Fruit fly (Drosophila melanogaster) whole organism, pupa: Measurements from ENCODE around the gene QIL1.

Source experiments
- CG10348 ChIP-seq: fragments of 200-800 bp; sonication (Bioruptor generic); IDR thresholded peaks from 2 replicates; pipeline ENCODE4 v1.3.6; 2022; ENCODE audit warnings: missing biosample characterization, missing genetic modification characterization
- CG12605 ChIP-seq: fragments of 200-800 bp; sonication (Bioruptor generic); IDR thresholded peaks from 2 replicates; pipeline ENCODE4 v1.3.6; 2022; ENCODE audit warnings: missing biosample characterization, missing genetic modification characterization
- CG13204 ChIP-seq: fragments of 200-800 bp; sonication (Bioruptor generic); optimal IDR thresholded peaks from 2 replicates; lab custom pipeline; 2018; ENCODE audit warnings: missing biosample characterization, mild to moderate bottlenecking, missing genetic modification characterization, moderate library complexity
- CG14655 ChIP-seq: fragments of 200-800 bp; sonication (Bioruptor generic); optimal IDR thresholded peaks from 3 replicates; lab custom pipeline; 2017; ENCODE audit warnings: mild to moderate bottlenecking, missing biosample characterization, missing genetic modification reagents, missing genetic modification characterization
- CG15710 ChIP-seq: fragments of 200-800 bp; sonication (Bioruptor generic); optimal IDR thresholded peaks from 2 replicates; lab custom pipeline; 2018; ENCODE audit warnings: missing biosample characterization, mild to moderate bottlenecking, missing genetic modification characterization, moderate library complexity
- CG17806 ChIP-seq: fragments of 200-800 bp; sonication (Bioruptor generic); optimal IDR thresholded peaks from 2 replicates; lab custom pipeline; 2018; ENCODE audit warnings: missing biosample characterization, mild to moderate bottlenecking, missing genetic modification characterization, moderate library complexity
- CG32121 ChIP-seq: fragments of 200-800 bp; sonication (Bioruptor generic); IDR thresholded peaks from 2 replicates; pipeline ENCODE4 v1.3.6; 2022; ENCODE audit warnings: missing biosample characterization, missing genetic modification characterization
- CG34367 ChIP-seq: fragments of 200-800 bp; sonication (Bioruptor generic); optimal IDR thresholded peaks from 2 replicates; lab custom pipeline; 2018; ENCODE audit warnings: missing biosample characterization, mild to moderate bottlenecking, missing genetic modification characterization
- CG4496 ChIP-seq: fragments of 200-800 bp; sonication (Bioruptor generic); IDR thresholded peaks from 3 replicates; pipeline ENCODE4 v1.3.6; 2022; ENCODE audit warnings: missing biosample characterization, missing genetic modification characterization
- CG8159 ChIP-seq: fragments of 200-800 bp; sonication (Bioruptor generic); optimal IDR thresholded peaks from 3 replicates; lab custom pipeline; 2018; ENCODE audit warnings: missing biosample characterization, mild to moderate bottlenecking, missing genetic modification characterization, moderate library complexity
- CG8301 ChIP-seq: fragments of 200-800 bp; sonication (Bioruptor generic); optimal IDR thresholded peaks from 2 replicates; lab custom pipeline; 2018; ENCODE audit warnings: missing biosample characterization, mild to moderate bottlenecking, missing genetic modification characterization
- CG9948 ChIP-seq: fragments of 200-800 bp; sonication (Bioruptor generic); optimal IDR thresholded peaks from 2 replicates; lab custom pipeline; 2018; ENCODE audit warnings: missing biosample characterization, mild to moderate bottlenecking, missing genetic modification characterization, moderate library complexity
- D1 ChIP-seq: fragments of 200-800 bp; sonication (Bioruptor generic); optimal IDR thresholded peaks from 2 replicates; lab custom pipeline; 2018; ENCODE audit warnings: missing biosample characterization, mild to moderate bottlenecking, missing genetic modification characterization, moderate library complexity
- EcR ChIP-seq: fragments of 200-800 bp; sonication (Bioruptor generic); optimal IDR thresholded peaks from 3 replicates; lab custom pipeline; 2019; ENCODE audit warnings: missing biosample characterization, missing genetic modification characterization, mild to moderate bottlenecking, moderate library complexity, missing genetic modification reagents
- Ets98B ChIP-seq: fragments of 200-800 bp; sonication (Bioruptor generic); IDR thresholded peaks from 2 replicates; pipeline ENCODE4 v1.3.6; 2022; ENCODE audit warnings: missing biosample characterization, missing genetic modification characterization
- Pif1A ChIP-seq: fragments of 200-800 bp; sonication (Bioruptor generic); optimal IDR thresholded peaks from 3 replicates; lab custom pipeline; 2016; ENCODE audit warnings: missing biosample characterization, missing genetic modification characterization
- Pif1B ChIP-seq: fragments of 200-800 bp; sonication (Bioruptor generic); optimal IDR thresholded peaks from 3 replicates; lab custom pipeline; 2016; ENCODE audit warnings: missing biosample characterization, missing genetic modification characterization
- Snoo ChIP-seq: fragments of 200-800 bp; sonication (Bioruptor generic); optimal IDR thresholded peaks from 3 replicates; lab custom pipeline; 2017; ENCODE audit warnings: missing biosample characterization, mild to moderate bottlenecking, missing genetic modification characterization, inconsistent platforms
- fd96Ca ChIP-seq: fragments of 200-800 bp; sonication (Bioruptor generic); IDR thresholded peaks from 3 replicates; pipeline ENCODE4 v1.3.6; 2022; ENCODE audit warnings: missing biosample characterization, missing genetic modification characterization
- gl ChIP-seq: fragments of 200-800 bp; sonication (Bioruptor generic); optimal IDR thresholded peaks from 2 replicates; lab custom pipeline; 2018; ENCODE audit warnings: missing biosample characterization, mild to moderate bottlenecking, missing genetic modification characterization
- rn ChIP-seq: fragments of 200-800 bp; sonication (Bioruptor generic); IDR thresholded peaks from 2 replicates; pipeline ENCODE4 v1.3.6; 2022; ENCODE audit warnings: missing biosample characterization, missing genetic modification characterization

QIL1 gene

dm6 chr3L:17465804-17466203 lies at the start of gene QIL1:
Gene QIL1, plus strand, starts transcription at chr3L:17465945.
- TF ChIP-seq CG32121, result no peak
- no peak for TF ChIP-seq gl
- TF ChIP-seq fd96Ca (GFP tag; lab: Robert Waterston, UW), result no peak
- TF ChIP-seq CG13204 (GFP tag; lab: Kevin White, UChicago), result no peak
- TF ChIP-seq rn (GFP tag; lab: Robert Waterston, UW), result no peak
- peak; percentile 93 for TF ChIP-seq D1 (tag; lab: Kevin White, UChicago)

DNA sequence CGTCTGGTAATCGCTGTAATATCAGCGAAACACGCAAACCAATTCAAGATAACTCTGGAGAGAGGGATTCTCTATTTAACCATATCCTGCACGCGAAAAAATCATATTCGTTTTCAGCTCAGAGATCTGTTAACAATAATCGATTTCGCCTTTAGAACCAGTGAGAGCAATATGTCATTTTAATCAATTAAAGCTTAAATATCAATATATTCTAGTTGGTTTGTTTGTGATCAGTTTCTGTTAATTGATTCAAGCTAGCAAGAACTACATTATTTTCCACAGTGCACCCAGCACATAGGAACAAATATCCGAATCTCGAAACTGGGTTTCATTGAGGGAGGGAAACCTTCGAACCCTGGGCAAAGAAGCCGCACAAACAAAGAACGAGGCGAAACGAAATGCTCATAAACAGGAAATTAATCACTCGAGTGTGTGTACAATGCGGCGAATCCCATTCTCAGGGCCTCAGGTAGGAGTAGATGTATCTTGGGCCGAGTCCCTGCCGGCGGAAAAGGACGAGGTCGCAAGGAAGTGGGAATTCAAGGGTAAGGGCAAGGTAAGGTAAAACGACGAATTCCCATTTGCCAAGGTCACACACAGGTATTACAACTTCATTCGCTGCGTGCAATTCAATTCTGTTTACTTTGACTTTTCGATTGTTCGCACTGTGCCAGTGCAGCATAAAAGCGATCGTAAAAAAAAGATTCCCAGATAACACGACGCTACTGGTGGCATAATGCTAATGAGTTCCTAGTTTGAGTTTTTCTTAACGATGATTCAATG lies 49.6 kb upstream of the QIL1 start:
- peak; percentile 78 for TF ChIP-seq Pif1B
- TF ChIP-seq Ets98B (GFP tag; lab: Robert Waterston, UW), result no peak
- peak; percentile 93 for TF ChIP-seq CG8159 (tag; lab: Kevin White, UChicago)
- TF ChIP-seq fd96Ca (GFP tag; lab: Robert Waterston, UW), result no peak
- TF ChIP-seq CG13204 (GFP tag; lab: Kevin White, UChicago), result peak; percentile 43
- TF ChIP-seq CG12605 (GFP tag; lab: Robert Waterston, UW), result no peak
- TF ChIP-seq gl, result peak; percentile 76
- peak; percentile 57 for TF ChIP-seq CG14655 (GFP tag; lab: Kevin White, UChicago)
- peak; percentile 50 for TF ChIP-seq CG8301 (tag; lab: Kevin White, UChicago)
- TF ChIP-seq CG32121, result no peak
- no peak for TF ChIP-seq CG10348 (GFP tag; lab: Robert Waterston, UW)
- TF ChIP-seq CG17806 (tag; lab: Kevin White, UChicago), result peak; percentile 82
- TF ChIP-seq CG34367 (tag; lab: Kevin White, UChicago), result peak; percentile 84
- peak; percentile 76 for TF ChIP-seq D1 (tag; lab: Kevin White, UChicago)
- TF ChIP-seq CG15710 (tag; lab: Kevin White, UChicago), result peak; percentile 89
- TF ChIP-seq rn (GFP tag; lab: Robert Waterston, UW), result no peak
- TF ChIP-seq Pif1A, result peak; percentile 79
- peak; percentile 10; the same call in 1 of the 3 replicates for TF ChIP-seq CG4496 (GFP tag; lab: Robert Waterston, UW)
- peak; percentile 83 for TF ChIP-seq CG9948 (tag; lab: Kevin White, UChicago)
- TF ChIP-seq EcR (GFP tag; lab: Kevin White, UChicago), result peak; percentile 46
- peak; percentile 29 for TF ChIP-seq Snoo (tag; lab: Kevin White, UChicago)

- TF ChIP-seq rn (GFP tag; lab: Robert Waterston, UW) (no peak), CG13204 (GFP tag; lab: Kevin White, UChicago) (no peak), CG12605 (GFP tag; lab: Robert Waterston, UW) (no peak), CG15710 (tag; lab: Kevin White, UChicago) (no peak), Pif1A (no peak), D1 (tag; lab: Kevin White, UChicago) (no peak), CG4496 (GFP tag; lab: Robert Waterston, UW) (peak; percentile 46; the same call in 1 of the 3 replicates), CG14655 (GFP tag; lab: Kevin White, UChicago) (no peak), CG17806 (tag; lab: Kevin White, UChicago) (no peak), CG34367 (tag; lab: Kevin White, UChicago) (no peak), EcR (GFP tag; lab: Kevin White, UChicago) (peak; percentile 71), CG9948 (tag; lab: Kevin White, UChicago) (no peak), Ets98B (GFP tag; lab: Robert Waterston, UW) (0 out of 2 replicates have a peak, but pooled peaks have one; percentile 7)
Measured at dm6 chr3L:17419103-17419741, 46.5 kb upstream of the QIL1 start.

- peak; percentile 79 for TF ChIP-seq CG9948 (tag; lab: Kevin White, UChicago)
- no peak for TF ChIP-seq CG10348 (GFP tag; lab: Robert Waterston, UW)
- TF ChIP-seq D1 (tag; lab: Kevin White, UChicago), result peak; percentile 55
- peak; percentile 68 for TF ChIP-seq CG34367 (tag; lab: Kevin White, UChicago)
- TF ChIP-seq rn (GFP tag; lab: Robert Waterston, UW), result no peak
- peak; percentile 78 for TF ChIP-seq Pif1B
- peak; percentile 69 for TF ChIP-seq CG8301 (tag; lab: Kevin White, UChicago)
- TF ChIP-seq CG14655 (GFP tag; lab: Kevin White, UChicago), result peak; percentile 73
- TF ChIP-seq Pif1A, result peak; percentile 76
- TF ChIP-seq CG8159 (tag; lab: Kevin White, UChicago), result peak; percentile 89
- peak; percentile 50 for TF ChIP-seq gl
- peak; percentile 74 for TF ChIP-seq CG17806 (tag; lab: Kevin White, UChicago)
- peak; percentile 87 for TF ChIP-seq CG15710 (tag; lab: Kevin White, UChicago)
- TF ChIP-seq Snoo (tag; lab: Kevin White, UChicago), result peak; percentile 68
- TF ChIP-seq CG32121, result no peak
- no peak for TF ChIP-seq Ets98B (GFP tag; lab: Robert Waterston, UW)
- no peak for TF ChIP-seq CG12605 (GFP tag; lab: Robert Waterston, UW)
- peak; percentile 69 for TF ChIP-seq CG13204 (GFP tag; lab: Kevin White, UChicago)
- TF ChIP-seq EcR (GFP tag; lab: Kevin White, UChicago), result peak; percentile 94
- TF ChIP-seq fd96Ca (GFP tag; lab: Robert Waterston, UW), result peak; percentile 38; the same call in 1 of the 3 replicates
- no peak; the same call in 2 of the 3 replicates for TF ChIP-seq CG4496 (GFP tag; lab: Robert Waterston, UW)
Measured at dm6 chr3L:17420610-17421194, 45.0 kb upstream of the QIL1 start.
